Fruit fly (Drosophila melanogaster) whole organism, embryonic: ENCODE results near the gene Tfb5.

Experiments
- Atf6 ChIP-seq: fragments of 200-800 bp; sonication (Bioruptor generic); IDR thresholded peaks from 2 replicates; pipeline ENCODE4 v1.3.6; 2022; ENCODE audit warnings: missing biosample characterization, missing genetic modification characterization
- BtbVII ChIP-seq: fragments of 200-800 bp; sonication (Bioruptor generic); optimal IDR thresholded peaks from 3 replicates; lab custom pipeline; 2017; ENCODE audit warnings: missing biosample characterization, mild to moderate bottlenecking, missing genetic modification characterization
- Lim3 ChIP-seq: fragments of 200-800 bp; sonication (Bioruptor generic); IDR thresholded peaks from 2 replicates; pipeline ENCODE4 v1.3.6; 2022; ENCODE audit warnings: missing biosample characterization, missing genetic modification characterization
- Sox102F ChIP-seq: fragments of 200-800 bp; sonication (Bioruptor generic); optimal IDR thresholded peaks from 2 replicates; lab custom pipeline; 2018; ENCODE audit warnings: missing biosample characterization, mild to moderate bottlenecking, missing genetic modification characterization, moderate library complexity

dm6 chr2L:5005464-5005764, 5.2 kb downstream of the Tfb5 start:
- TF ChIP-seq Atf6 (GFP tag; lab: Robert Waterston, UW) (no peak), Sox102F (GFP tag; lab: Kevin White, UChicago) (no peak), BtbVII (GFP tag; lab: Kevin White, UChicago) (no peak), Lim3 (GFP tag; lab: Robert Waterston, UW) (no peak)
